Fruit fly (Drosophila melanogaster) S2 (cell line): ENCODE measurements around the gene Obp19d.

ENCODE experiments used
- CG8478 ChIP-seq: fragments of >200 bp; optimal IDR thresholded peaks from 2 replicates; lab custom pipeline; 2018
- CTCF ChIP-seq, 2 experiments: fragments of >200 bp; optimal IDR thresholded peaks; 2 replicates each; lab custom pipeline; 2018

DNA sequence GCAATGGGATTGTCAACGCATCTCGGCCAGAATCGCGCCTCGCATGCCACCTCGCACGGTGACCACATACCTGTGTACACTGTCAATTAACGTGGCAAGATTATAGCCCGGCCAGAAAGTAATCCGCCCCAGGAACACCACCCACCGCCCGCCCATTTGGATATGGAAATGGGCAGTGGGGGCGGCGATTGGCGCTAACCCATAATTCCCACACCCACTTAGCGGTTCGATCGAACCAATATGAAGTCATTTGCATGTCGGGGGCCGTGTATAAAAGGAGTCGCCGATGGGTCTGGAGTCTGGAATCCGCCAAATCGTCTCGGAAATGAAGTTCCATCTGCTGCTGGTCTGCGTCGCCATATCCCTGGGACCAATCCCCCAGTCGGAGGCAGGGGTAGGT is 4.0 kb upstream of the Obp19d start, which contains the start of gene Obp19a:
- no peak for TF ChIP-seq CG8478 (lab: Kevin White, UChicago)
- no peak for TF ChIP-seq CTCF (optimal IDR thresholded peaks at IDR 0.05; lab: Kevin White, UChicago)
